Fruit fly (Drosophila melanogaster): ENCODE measurements around the gene Eip93F.
A peak's percentile ranks its signal among the peaks of the same experiment; 100 is the strongest.

DNA sequence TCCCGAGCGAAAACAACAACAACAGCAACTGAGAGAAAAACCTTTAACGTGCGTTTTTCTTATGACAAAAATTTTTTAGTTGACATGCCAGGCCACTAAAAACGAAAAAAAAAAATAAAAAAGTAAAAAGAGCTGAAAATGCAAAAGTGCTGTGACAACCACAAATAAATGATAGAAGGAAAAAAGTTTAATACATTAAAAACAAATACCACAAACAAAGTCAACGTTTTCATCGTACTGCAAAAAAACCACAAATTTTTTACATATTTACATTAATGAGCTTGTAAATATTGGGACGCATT lies 598 bp downstream of the Eip93F start:
- TF ChIP-seq kay (GFP tag; ENCODE audit: borderline replicate concordance) (peak; percentile 93), Mnt (GFP tag; optimal IDR thresholded peaks at IDR 0.05) (no peak), tj (GFP tag; optimal IDR thresholded peaks at IDR 0.05) (peak; percentile 56), toe (GFP tag; optimal IDR thresholded peaks at IDR 0.05) (no peak), CG14711 (tag; optimal IDR thresholded peaks at IDR 0.05) (no peak), CG12768 (GFP tag; optimal IDR thresholded peaks at IDR 0.05) (no peak), CG1620 (GFP tag; optimal IDR thresholded peaks at IDR 0.05) (no peak), Hr96 (GFP tag; optimal IDR thresholded peaks at IDR 0.05) (no peak), ovo (GFP tag; optimal IDR thresholded peaks at IDR 0.05) (no peak), CG11617 (GFP tag; optimal IDR thresholded peaks at IDR 0.05) (no peak)

Measured in whole organism, adult.